Worm (Caenorhabditis elegans) whole organism, midembryonic: ENCODE measurements around the gene F58F12.3.

Experiments used
- flt-1 ChIP-seq: fragments of 200-800 bp; sonication (Bioruptor generic); IDR thresholded peaks from 2 replicates; pipeline ENCODE4 v1.3.6; 2022; ENCODE audit warnings: missing genetic modification characterization, missing compliant biosample characterization
- ztf-29 ChIP-seq: fragments of 200-800 bp; sonication (Bioruptor generic); IDR thresholded peaks from 2 replicates; pipeline ENCODE4 v1.3.6; 2022; ENCODE audit warnings: missing genetic modification reagents, missing genetic modification characterization, missing compliant biosample characterization

- TF ChIP-seq flt-1 (no peak), ztf-29 (GFP tag; lab: Robert Waterston, UW) (no peak)
Measured at ce11 chrII:6373361-6373760, 17.7 kb downstream of the F58F12.3 start.
